Fruit fly (Drosophila melanogaster): ENCODE data around the gene CG13407.

The CG13407 gene

dm6 chr3R:22152424-22152823 lies 49.2 kb downstream of the CG13407 start:
- no peak for TF ChIP-seq noc (tag; optimal IDR thresholded peaks at IDR 0.05)

- no peak for TF ChIP-seq noc (tag; optimal IDR thresholded peaks at IDR 0.05)
Measured at dm6 chr3R:22153693-22154092, 50.5 kb downstream of the CG13407 start.
